Fruit fly (Drosophila melanogaster) whole organism, wandering third instar larva: Measurements from ENCODE around the gene CG33552.

Experiments
- Abd-B ChIP-seq: fragments of >200 bp; optimal IDR thresholded peaks from 2 replicates; lab custom pipeline; 2017; ENCODE audit warnings: missing biosample characterization, missing genetic modification characterization
- Rel ChIP-seq, 2 experiments: fragments of 200-800 bp; sonication (Bioruptor generic) in 1 of 2; optimal IDR thresholded peaks; 2 replicates in 1 of 2; 3 replicates in 1 of 2; lab custom pipeline; 2016 to 2019; ENCODE audit warnings: mild to moderate bottlenecking in 2 of 2, missing biosample characterization in 2 of 2, missing genetic modification characterization in 2 of 2, moderate library complexity in 1 of 2
- Vsx2 ChIP-seq: fragments of 200-300, 225-300 bp; sonication (Bioruptor generic); optimal IDR thresholded peaks from 2 replicates; lab custom pipeline; 2018; ENCODE audit warnings: missing biosample characterization, missing genetic modification characterization; ENCODE audit not compliant: partially characterized antibody
- br ChIP-seq: fragments of 200-800 bp; sonication (Bioruptor generic); optimal IDR thresholded peaks from 2 replicates; lab custom pipeline; 2016; ENCODE audit warnings: missing biosample characterization, missing genetic modification characterization
- dl ChIP-seq, 2 experiments: fragments of 175-275, 200-275 bp in 1 of 2; fragments of 200-275 bp in 1 of 2; sonication (Bioruptor generic); optimal IDR thresholded peaks; lab custom pipeline; 2018; ENCODE audit warnings: mild to moderate bottlenecking in 2 of 2, missing biosample characterization in 2 of 2, missing genetic modification characterization in 2 of 2, moderate library complexity in 2 of 2; ENCODE audit not compliant: partially characterized antibody in 2 of 2, insufficient read depth in 1 of 2
- foxo ChIP-seq, 2 experiments: fragments of 200-800 bp; sonication (Bioruptor generic); optimal IDR thresholded peaks; 2 replicates in 1 of 2; 3 replicates in 1 of 2; lab custom pipeline; 2016 to 2017; ENCODE audit warnings: missing biosample characterization in 2 of 2, missing genetic modification characterization in 2 of 2
- pan ChIP-seq: fragments of >200 bp; optimal IDR thresholded peaks from 2 replicates; lab custom pipeline; 2017
- psq ChIP-seq: fragments of 200-800 bp; sonication (Bioruptor generic); optimal IDR thresholded peaks from 3 replicates; lab custom pipeline; 2017; ENCODE audit warnings: missing biosample characterization, mild to moderate bottlenecking, missing genetic modification characterization, moderate library complexity

dm6 chr2L:16731799-16732198 lies 49.5 kb downstream of the CG33552 start, which contains the start of gene Prosbeta4:
- TF ChIP-seq foxo (GFP tag; optimal IDR thresholded peaks at IDR 0.05; lab: Kevin White, UChicago) = no peak
- TF ChIP-seq Vsx2 (GFP tag; lab: Kevin White, UChicago) = no peak
- no peak for TF ChIP-seq pan (lab: Kevin White, UChicago)
- TF ChIP-seq dl (GFP tag; optimal IDR thresholded peaks at IDR 0.05; lab: Kevin White, UChicago; ENCODE audit: insufficient read depth in 1 of 2, partially characterized antibody in 2 of 2) = no peak
- TF ChIP-seq psq = no peak
- TF ChIP-seq br (GFP tag; lab: Kevin White, UChicago) = no peak
- TF ChIP-seq Abd-B (GFP tag; lab: Kevin White, UChicago) = no peak
- no peak for TF ChIP-seq Rel (GFP tag; optimal IDR thresholded peaks at IDR 0.05; lab: Kevin White, UChicago)
- TF ChIP-seq Rel (tag; optimal IDR thresholded peaks at IDR 0.05; lab: Kevin White, UChicago) = no peak
